Fruit fly (Drosophila melanogaster) whole organism, embryonic: ENCODE results near the gene RASSF8.
A peak's percentile ranks its signal among the peaks of the same experiment; 100 is the strongest.

Experiments
- CG10431 ChIP-seq: fragments of 200-800 bp; sonication (Bioruptor generic); optimal IDR thresholded peaks from 3 replicates; lab custom pipeline; 2018; ENCODE audit warnings: missing biosample characterization, mild to moderate bottlenecking, missing genetic modification characterization
- CG10959 ChIP-seq: fragments of 200-800 bp; sonication (Bioruptor generic); IDR thresholded peaks from 2 replicates; pipeline ENCODE4 v1.3.6; 2022; ENCODE audit warnings: missing biosample characterization, missing genetic modification characterization
- CG10979 ChIP-seq: fragments of 200-800 bp; sonication (Bioruptor generic); optimal IDR thresholded peaks from 2 replicates; lab custom pipeline; 2018; ENCODE audit warnings: missing biosample characterization, mild to moderate bottlenecking, missing genetic modification characterization, moderate library complexity
- CG12659 ChIP-seq: fragments of 200-800 bp; sonication (Bioruptor generic); optimal IDR thresholded peaks from 3 replicates; lab custom pipeline; 2017; ENCODE audit warnings: mild to moderate bottlenecking, missing biosample characterization, missing genetic modification reagents, missing genetic modification characterization
- CG12744 ChIP-seq: fragments of 200-800 bp; sonication (Bioruptor generic); optimal IDR thresholded peaks from 2 replicates; lab custom pipeline; 2016; ENCODE audit warnings: missing biosample characterization, missing genetic modification characterization
- CG13287 ChIP-seq: fragments of 200-800 bp; sonication (Bioruptor generic); IDR thresholded peaks from 2 replicates; pipeline ENCODE4 v1.3.6; 2022; ENCODE audit warnings: missing biosample characterization, missing genetic modification characterization; ENCODE audit not compliant: partially characterized antibody
- CG13296 ChIP-seq: fragments of 200-800 bp; sonication (Bioruptor generic); optimal IDR thresholded peaks from 3 replicates; lab custom pipeline; 2018; ENCODE audit warnings: missing biosample characterization, mild to moderate bottlenecking, missing genetic modification characterization
- CG17568 ChIP-seq: fragments of 200-800 bp; sonication (Bioruptor generic); optimal IDR thresholded peaks from 2 replicates; lab custom pipeline; 2018; ENCODE audit warnings: missing biosample characterization, mild to moderate bottlenecking, missing genetic modification characterization, moderate library complexity
- CG17829 ChIP-seq: fragments of 200-800 bp; optimal IDR thresholded peaks from 2 replicates; lab custom pipeline; 2019; ENCODE audit warnings: missing biosample characterization, mild to moderate bottlenecking, missing genetic modification characterization, moderate library complexity
- CG17912 ChIP-seq: fragments of 200-800 bp; sonication (Bioruptor generic); optimal IDR thresholded peaks from 2 replicates; lab custom pipeline; 2018; ENCODE audit warnings: missing biosample characterization, mild to moderate bottlenecking, missing genetic modification characterization
- CG1792 ChIP-seq: fragments of 200-800 bp; sonication (Bioruptor generic); optimal IDR thresholded peaks from 2 replicates; lab custom pipeline; 2016; ENCODE audit warnings: missing biosample characterization, missing genetic modification characterization
- CG2116 ChIP-seq: fragments of 200-800 bp; sonication (Bioruptor generic); optimal IDR thresholded peaks from 3 replicates; lab custom pipeline; 2018; ENCODE audit warnings: missing biosample characterization, mild to moderate bottlenecking, missing genetic modification characterization
- CG2712 ChIP-seq: fragments of 200-800 bp; optimal IDR thresholded peaks from 3 replicates; lab custom pipeline; 2019; ENCODE audit warnings: missing biosample characterization, mild to moderate bottlenecking, missing genetic modification characterization, moderate library complexity
- CG2875 ChIP-seq: fragments of 200-800 bp; sonication (Bioruptor generic); optimal IDR thresholded peaks from 2 replicates; lab custom pipeline; 2017; ENCODE audit warnings: missing biosample characterization, mild to moderate bottlenecking, missing genetic modification characterization, missing genetic modification reagents
- CG4617 ChIP-seq: fragments of 200-800 bp; sonication (Bioruptor generic); optimal IDR thresholded peaks from 3 replicates; lab custom pipeline; 2016; ENCODE audit warnings: missing biosample characterization, missing genetic modification characterization, borderline replicate concordance
- CG6791 ChIP-seq: fragments of 200-800 bp; sonication (Bioruptor generic); IDR thresholded peaks from 3 replicates; pipeline ENCODE4 v1.3.6; 2022; ENCODE audit warnings: missing biosample characterization, missing genetic modification characterization; ENCODE audit not compliant: partially characterized antibody
- Dip2 ChIP-seq: fragments of 200-800 bp; sonication (Bioruptor generic); IDR thresholded peaks from 2 replicates; pipeline ENCODE4 v1.3.6; 2022; ENCODE audit warnings: missing biosample characterization, missing genetic modification characterization
- Doc3 ChIP-seq: fragments of 200-800 bp; sonication (Bioruptor generic); IDR thresholded peaks from 3 replicates; pipeline ENCODE4 v1.3.6; 2022; ENCODE audit warnings: missing biosample characterization, missing genetic modification characterization; ENCODE audit not compliant: partially characterized antibody
- Dp ChIP-seq: fragments of 200-800 bp; sonication (Bioruptor generic); optimal IDR thresholded peaks from 2 replicates; lab custom pipeline; 2018; ENCODE audit warnings: missing biosample characterization, mild to moderate bottlenecking, missing genetic modification characterization, moderate library complexity
- Ets97D ChIP-seq: fragments of 200-800 bp; sonication (Bioruptor generic); optimal IDR thresholded peaks from 3 replicates; lab custom pipeline; 2016; ENCODE audit warnings: missing biosample characterization, missing genetic modification characterization
- Fer1 ChIP-seq: fragments of 200-800 bp; sonication (Bioruptor generic); optimal IDR thresholded peaks from 2 replicates; lab custom pipeline; 2017; ENCODE audit warnings: missing biosample characterization, mild to moderate bottlenecking, missing genetic modification characterization
- Hey ChIP-seq: fragments of 200-800 bp; sonication (Bioruptor generic); optimal IDR thresholded peaks from 3 replicates; lab custom pipeline; 2018; ENCODE audit warnings: missing biosample characterization, mild to moderate bottlenecking, missing genetic modification characterization
- Hr51 ChIP-seq, 2 experiments: fragments of 200-800 bp; sonication (Bioruptor generic); optimal IDR thresholded peaks; 2 replicates in 1 of 2; 3 replicates in 1 of 2; lab custom pipeline; 2016 to 2018; ENCODE audit warnings: missing biosample characterization in 2 of 2, missing genetic modification characterization in 2 of 2, mild to moderate bottlenecking in 1 of 2, moderate library complexity in 1 of 2
- Lim3 ChIP-seq: fragments of 200-800 bp; sonication (Bioruptor generic); IDR thresholded peaks from 2 replicates; pipeline ENCODE4 v1.3.6; 2022; ENCODE audit warnings: missing biosample characterization, missing genetic modification characterization
- MESR4 ChIP-seq: fragments of 200-800 bp; sonication (Bioruptor generic); optimal IDR thresholded peaks from 2 replicates; lab custom pipeline; 2018; ENCODE audit warnings: missing biosample characterization, mild to moderate bottlenecking, missing genetic modification characterization, moderate library complexity
- Nf-YB ChIP-seq: fragments of 200-800 bp; sonication (Bioruptor generic); optimal IDR thresholded peaks from 3 replicates; lab custom pipeline; 2019; ENCODE audit warnings: missing biosample characterization, mild to moderate bottlenecking, missing genetic modification characterization, moderate library complexity
- Opbp ChIP-seq: fragments of 200-800 bp; sonication (Bioruptor generic); IDR thresholded peaks from 3 replicates; pipeline ENCODE4 v1.3.6; 2022; ENCODE audit warnings: missing biosample characterization, missing genetic modification characterization; ENCODE audit not compliant: partially characterized antibody
- Scr ChIP-seq: fragments of 200-800 bp; sonication (Bioruptor generic); IDR thresholded peaks from 2 replicates; pipeline ENCODE4 v1.3.6; 2022; ENCODE audit warnings: missing biosample characterization, missing genetic modification characterization; ENCODE audit not compliant: partially characterized antibody
- Sin3A ChIP-seq: fragments of >200 bp; optimal IDR thresholded peaks from 2 replicates; lab custom pipeline; 2018
- Sry-δ ChIP-seq: fragments of 200-800 bp; sonication (Bioruptor generic); optimal IDR thresholded peaks from 2 replicates; lab custom pipeline; 2016; ENCODE audit warnings: missing biosample characterization, missing genetic modification characterization
- Trl ChIP-seq, 3 experiments: fragments of >200 bp in 2 of 3; fragments of 200-800 bp in 1 of 3; sonication (Bioruptor generic) in 1 of 3; optimal IDR thresholded peaks; 2 replicates in 1 of 3; 3 replicates in 2 of 3; lab custom pipeline; 2016 to 2017; ENCODE audit warnings: missing biosample characterization in 1 of 3, missing genetic modification characterization in 1 of 3
- ato ChIP-seq: fragments of 200-800 bp; sonication (Bioruptor generic); IDR thresholded peaks from 2 replicates; pipeline ENCODE4 v1.3.6; 2022; ENCODE audit warnings: missing biosample characterization, missing genetic modification characterization; ENCODE audit not compliant: partially characterized antibody
- bbx ChIP-seq: fragments of 200-800 bp; sonication (Bioruptor generic); IDR thresholded peaks from 2 replicates; pipeline ENCODE4 v1.3.6; 2022; ENCODE audit warnings: missing biosample characterization, missing genetic modification characterization; ENCODE audit not compliant: partially characterized antibody
- esg ChIP-seq: fragments of 200-800 bp; sonication (Bioruptor generic); conservative IDR thresholded peaks from 2 replicates; pipeline ENCODE4 v1.3.6; 2022; ENCODE audit warnings: missing biosample characterization, missing genetic modification characterization
- fd102C ChIP-seq: fragments of 200-800 bp; sonication (Bioruptor generic); optimal IDR thresholded peaks from 2 replicates; lab custom pipeline; 2018; ENCODE audit warnings: missing biosample characterization, mild to moderate bottlenecking, missing genetic modification characterization, moderate library complexity
- hkb ChIP-seq, 2 experiments: fragments of 200-800 bp in 1 of 2; fragments of >200 bp in 1 of 2; sonication (Bioruptor generic) in 1 of 2; IDR thresholded peaks in 1 of 2; optimal IDR thresholded peaks in 1 of 2; 2 replicates each; pipeline versions ENCODE4 v1.3.6 to Lab custom; 2017 to 2022; ENCODE audit warnings: missing biosample characterization in 1 of 2, missing genetic modification characterization in 1 of 2
- lab ChIP-seq: fragments of 200-800 bp; sonication (Bioruptor generic); optimal IDR thresholded peaks from 3 replicates; lab custom pipeline; 2017; ENCODE audit warnings: missing biosample characterization, missing genetic modification characterization, mild to moderate bottlenecking, moderate library complexity, missing genetic modification reagents
- nerfin-2 ChIP-seq: fragments of 200-800 bp; sonication (Bioruptor generic); IDR thresholded peaks from 2 replicates; pipeline ENCODE4 v1.3.6; 2022; ENCODE audit warnings: missing biosample characterization, missing genetic modification characterization; ENCODE audit not compliant: partially characterized antibody
- oc ChIP-seq: fragments of 200-800 bp; sonication (Bioruptor generic); optimal IDR thresholded peaks from 2 replicates; lab custom pipeline; 2018; ENCODE audit warnings: missing biosample characterization, mild to moderate bottlenecking, missing genetic modification characterization, moderate library complexity
- sna ChIP-seq: fragments of 200-800 bp; sonication (Bioruptor generic); IDR thresholded peaks from 2 replicates; pipeline ENCODE4 v1.3.6; 2022; ENCODE audit warnings: missing biosample characterization, missing genetic modification characterization; ENCODE audit not compliant: partially characterized antibody
- stwl ChIP-seq: fragments of 200-800 bp; sonication (Bioruptor generic); optimal IDR thresholded peaks from 3 replicates; lab custom pipeline; 2018; ENCODE audit warnings: missing biosample characterization, mild to moderate bottlenecking, missing genetic modification characterization, moderate library complexity
- tap ChIP-seq: fragments of 200-800 bp; optimal IDR thresholded peaks from 3 replicates; lab custom pipeline; 2019; ENCODE audit warnings: missing biosample characterization, mild to moderate bottlenecking, missing genetic modification characterization, moderate library complexity
- trem ChIP-seq: fragments of 200-800 bp; optimal IDR thresholded peaks from 3 replicates; lab custom pipeline; 2019; ENCODE audit warnings: missing biosample characterization, mild to moderate bottlenecking, missing genetic modification characterization, moderate library complexity
- wor ChIP-seq: fragments of 200-800 bp; sonication (Bioruptor generic); IDR thresholded peaks from 2 replicates; pipeline ENCODE4 v1.3.6; 2022; ENCODE audit warnings: missing biosample characterization, missing genetic modification characterization

RASSF8 gene

DNA sequence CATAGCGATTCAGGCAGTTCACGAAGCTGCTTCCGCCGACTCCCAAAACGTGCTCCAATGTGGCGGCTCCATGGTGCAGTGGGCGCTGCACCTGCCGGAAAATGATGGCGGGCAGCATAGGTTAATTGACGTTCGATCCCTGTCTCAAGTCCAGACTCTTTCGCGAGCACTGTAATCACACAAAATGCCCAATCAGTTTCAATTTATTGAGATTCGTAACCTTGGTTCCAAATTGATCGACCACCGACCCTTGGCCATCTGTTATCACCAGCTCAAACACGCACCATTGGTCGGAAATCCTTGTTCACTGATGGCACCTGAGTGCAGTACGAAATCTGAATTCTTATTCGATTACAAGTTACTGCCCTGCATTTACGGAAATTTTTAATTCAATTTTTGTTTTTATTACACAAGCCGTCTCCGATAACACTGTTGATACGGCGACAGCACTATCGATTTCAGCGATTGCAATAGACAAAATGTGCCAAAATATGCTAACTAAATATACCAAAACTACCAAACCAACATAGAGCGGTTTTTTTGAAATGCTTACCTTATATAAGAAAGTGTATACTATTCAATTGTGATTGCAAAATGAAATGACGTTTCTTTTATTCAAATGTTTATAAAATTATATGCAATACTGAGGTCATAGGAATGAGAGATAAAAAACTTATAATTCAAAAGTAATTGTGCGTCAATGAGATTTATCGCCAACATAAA, 25.3 kb downstream of the RASSF8 start, which contains the start of gene CLS (continued):
- TF ChIP-seq bbx (GFP tag; lab: Robert Waterston, UW) (peak; percentile 67), tap (tag; lab: Kevin White, UChicago) (no peak), esg (GFP tag; lab: Robert Waterston, UW) (no peak), hkb (optimal IDR thresholded peaks at IDR 0.05; lab: Kevin White, UChicago) (no peak), hkb (GFP tag; IDR thresholded peaks at IDR 0.05; lab: Robert Waterston, UW) (no peak), MESR4 (peak; percentile 58), Nf-YB (GFP tag; lab: Kevin White, UChicago) (no peak), Ets97D (GFP tag; lab: Kevin White, UChicago) (peak; percentile 64), CG10979 (tag; lab: Kevin White, UChicago) (no peak), CG2116 (GFP tag; lab: Kevin White, UChicago) (peak; percentile 59), trem (peak; percentile 53), Dip2 (GFP tag; lab: Robert Waterston, UW) (no peak), CG2875 (no peak), Lim3 (GFP tag; lab: Robert Waterston, UW) (no peak), CG17829 (no peak), CG13296 (GFP tag; lab: Kevin White, UChicago) (no peak), CG10431 (no peak), Hr51 (GFP tag; optimal IDR thresholded peaks at IDR 0.05; lab: Kevin White, UChicago) (no peak), Sry-δ (GFP tag; lab: Kevin White, UChicago) (peak; percentile 67), CG17568 (GFP tag; lab: Kevin White, UChicago) (no peak), CG10959 (GFP tag; lab: Robert Waterston, UW) (no peak), Scr (peak; percentile 61), lab (GFP tag; lab: Kevin White, UChicago) (no peak), ato (GFP tag; lab: Robert Waterston, UW) (peak; percentile 32; the same call in 1 of the 2 replicates), wor (GFP tag; lab: Robert Waterston, UW) (no peak), CG2712 (tag; lab: Kevin White, UChicago) (peak; percentile 14), stwl (tag; lab: Kevin White, UChicago) (peak; percentile 84), Dp (GFP tag; lab: Kevin White, UChicago) (peak; percentile 83), fd102C (no peak), Hey (no peak), Sin3A (lab: Kevin White, UChicago) (no peak), CG17912 (GFP tag; lab: Kevin White, UChicago) (no peak), CG4617 (GFP tag; lab: Kevin White, UChicago) (peak; percentile 34), CG6791 (GFP tag; lab: Robert Waterston, UW) (0 out of 3 replicates have a peak, but pooled peaks have one; percentile 32), Trl (optimal IDR thresholded peaks at IDR 0.05; lab: Kevin White, UChicago) (no peak), Trl (GFP tag; optimal IDR thresholded peaks at IDR 0.05; lab: Kevin White, UChicago) (no peak), Opbp (peak; percentile 52; the same call in 2 of the 3 replicates), CG13287 (GFP tag; lab: Robert Waterston, UW) (peak; percentile 74), Fer1 (GFP tag; lab: Kevin White, UChicago) (no peak), CG12659 (GFP tag; lab: Kevin White, UChicago) (peak; percentile 30), CG12744 (GFP tag; lab: Kevin White, UChicago) (no peak), sna (GFP tag; lab: Robert Waterston, UW) (0 out of 2 replicates have a peak, but pooled peaks have one; percentile 25), Doc3 (GFP tag; lab: Robert Waterston, UW) (0 out of 3 replicates have a peak, but pooled peaks have one; percentile 52), oc (tag; lab: Kevin White, UChicago) (no peak), nerfin-2 (peak; percentile 29; the same call in 1 of the 2 replicates), CG1792 (GFP tag; lab: Kevin White, UChicago) (no peak)
